Worm (Caenorhabditis elegans) whole organism, young adult: ENCODE data around the gene mig-17.

ENCODE experiments used
- F10E7.11 ChIP-seq: sonication (generic microtip); optimal IDR thresholded peaks from 2 replicates; lab custom pipeline; 2017; ENCODE audit warnings: mild to moderate bottlenecking, missing genetic modification characterization, moderate library complexity, missing compliant biosample characterization
- F22D6.2 ChIP-seq: sonication (generic microtip); optimal IDR thresholded peaks from 2 replicates; lab custom pipeline; 2016; ENCODE audit warnings: mild to moderate bottlenecking, missing genetic modification characterization, missing compliant biosample characterization
- F57A8.1 ChIP-seq: fragments of 200-800 bp; sonication (Bioruptor generic); optimal IDR thresholded peaks from 2 replicates; lab custom pipeline; 2018; ENCODE audit warnings: mild to moderate bottlenecking, missing genetic modification characterization, moderate library complexity, missing compliant biosample characterization
- ama-1 ChIP-seq, 3 experiments: fragments of 150-350 bp in 1 of 3; sonication (generic microtip) in 2 of 3; optimal IDR thresholded peaks; 2 replicates each; lab custom pipeline; 2014 to 2018; ENCODE audit warnings: missing biosample characterization in 2 of 3, missing genetic modification characterization in 2 of 3, missing genetic modification reagents in 2 of 3
- attf-5 ChIP-seq: fragments of 200-800 bp; sonication (Bioruptor generic); optimal IDR thresholded peaks from 2 replicates; lab custom pipeline; 2018; ENCODE audit warnings: mild to moderate bottlenecking, missing genetic modification characterization, missing compliant biosample characterization
- hsf-1 ChIP-seq: fragments of 200-800 bp; sonication (Bioruptor generic); IDR thresholded peaks from 2 replicates; pipeline ENCODE4 v1.3.6; 2022; ENCODE audit warnings: missing genetic modification reagents, missing genetic modification characterization, missing compliant biosample characterization
- lsl-1 ChIP-seq: fragments of 200-800 bp; sonication (Bioruptor generic); optimal IDR thresholded peaks from 2 replicates; lab custom pipeline; 2018; ENCODE audit warnings: mild to moderate bottlenecking, missing genetic modification characterization, moderate library complexity, missing compliant biosample characterization
- pha-4 ChIP-seq: fragments of 150-350 bp; sonication (generic microtip); optimal IDR thresholded peaks from 2 replicates; lab custom pipeline; 2014; ENCODE audit warnings: missing biosample characterization, missing genetic modification reagents, missing genetic modification characterization

DNA sequence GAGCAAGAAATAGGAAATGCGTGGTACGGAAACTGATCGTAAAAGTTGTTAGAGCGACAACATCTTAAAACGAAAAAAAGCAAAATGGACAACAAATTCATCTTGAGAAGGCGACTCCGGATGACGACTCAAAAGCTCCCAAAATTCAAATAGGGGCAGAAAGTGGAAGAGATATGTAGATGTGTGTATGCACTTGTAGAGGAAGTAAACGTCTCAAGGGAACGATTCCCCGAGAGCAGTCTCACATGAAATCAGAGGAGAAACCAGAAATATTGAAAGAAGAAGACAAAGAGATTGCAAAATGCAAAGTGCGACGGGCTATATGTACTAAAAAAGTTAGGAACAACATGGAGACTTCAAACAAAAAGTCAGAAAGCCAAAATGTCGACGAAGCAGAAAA lies 3.0 kb upstream of the mig-17 start, which contains the start of gene F57B7.2:
- TF ChIP-seq pha-4 (tag; lab: Kevin White, UChicago) (no peak), attf-5 (GFP tag; lab: Kevin White, UChicago) (no peak), lsl-1 (GFP tag; lab: Kevin White, UChicago) (no peak), hsf-1 (GFP tag; lab: Robert Waterston, UW) (no peak), F10E7.11 (tag; lab: Kevin White, UChicago) (no peak), F22D6.2 (tag; lab: Kevin White, UChicago) (no peak), F57A8.1 (GFP tag; lab: Kevin White, UChicago) (no peak), ama-1 (optimal IDR thresholded peaks at IDR 0.05; lab: Kevin White, UChicago) (no peak), ama-1 (GFP tag; optimal IDR thresholded peaks at IDR 0.05; lab: Kevin White, UChicago) (no peak)
